Worm (Caenorhabditis elegans) whole organism, midembryonic: ENCODE results near the gene C33D3.3.

Experiments
- T22C8.4 ChIP-seq: fragments of 200-800 bp; sonication (Bioruptor generic); IDR thresholded peaks from 2 replicates; pipeline ENCODE4 v1.3.6; 2022; ENCODE audit warnings: missing genetic modification characterization, missing compliant biosample characterization
- cog-1 ChIP-seq: sonication (generic microtip); optimal IDR thresholded peaks from 2 replicates; lab custom pipeline; 2016; ENCODE audit warnings: missing genetic modification characterization, missing compliant biosample characterization
- flt-1 ChIP-seq: fragments of 200-800 bp; sonication (Bioruptor generic); IDR thresholded peaks from 2 replicates; pipeline ENCODE4 v1.3.6; 2022; ENCODE audit warnings: missing genetic modification characterization, missing compliant biosample characterization
- med-1 ChIP-seq: sonication (generic microtip); optimal IDR thresholded peaks from 2 replicates; lab custom pipeline; 2017; ENCODE audit warnings: missing genetic modification characterization, mild to moderate bottlenecking, missing compliant biosample characterization, antibody characterized with exemption, missing genetic modification reagents; ENCODE audit not compliant: insufficient read depth
- ref-1 ChIP-seq: fragments of 200-800 bp; sonication (Bioruptor generic); conservative IDR thresholded peaks from 2 replicates; pipeline ENCODE4 v1.3.6; 2022; ENCODE audit warnings: missing genetic modification reagents, missing genetic modification characterization, missing compliant biosample characterization
- tab-1 ChIP-seq: fragments of 200-800 bp; sonication (Bioruptor generic); IDR thresholded peaks from 2 replicates; pipeline ENCODE4 v1.3.6; 2022; ENCODE audit warnings: missing genetic modification characterization, missing compliant biosample characterization

ce11 chrX:10463542-10463941 is 21.6 kb upstream of the C33D3.3 start, which contains the start of gene C39B10.1:
- no peak for TF ChIP-seq flt-1 (GFP tag; lab: Robert Waterston, UW)
- no peak for TF ChIP-seq med-1 (GFP tag; lab: Kevin White, UChicago)
- no peak for TF ChIP-seq tab-1
- TF ChIP-seq ref-1 (GFP tag; lab: Robert Waterston, UW): no peak
- TF ChIP-seq cog-1 (tag; lab: Kevin White, UChicago): no peak
- TF ChIP-seq T22C8.4 (GFP tag; lab: Robert Waterston, UW): no peak
